Fruit fly (Drosophila melanogaster): ENCODE measurements around the gene CG12105.

The CG12105 gene

DNA sequence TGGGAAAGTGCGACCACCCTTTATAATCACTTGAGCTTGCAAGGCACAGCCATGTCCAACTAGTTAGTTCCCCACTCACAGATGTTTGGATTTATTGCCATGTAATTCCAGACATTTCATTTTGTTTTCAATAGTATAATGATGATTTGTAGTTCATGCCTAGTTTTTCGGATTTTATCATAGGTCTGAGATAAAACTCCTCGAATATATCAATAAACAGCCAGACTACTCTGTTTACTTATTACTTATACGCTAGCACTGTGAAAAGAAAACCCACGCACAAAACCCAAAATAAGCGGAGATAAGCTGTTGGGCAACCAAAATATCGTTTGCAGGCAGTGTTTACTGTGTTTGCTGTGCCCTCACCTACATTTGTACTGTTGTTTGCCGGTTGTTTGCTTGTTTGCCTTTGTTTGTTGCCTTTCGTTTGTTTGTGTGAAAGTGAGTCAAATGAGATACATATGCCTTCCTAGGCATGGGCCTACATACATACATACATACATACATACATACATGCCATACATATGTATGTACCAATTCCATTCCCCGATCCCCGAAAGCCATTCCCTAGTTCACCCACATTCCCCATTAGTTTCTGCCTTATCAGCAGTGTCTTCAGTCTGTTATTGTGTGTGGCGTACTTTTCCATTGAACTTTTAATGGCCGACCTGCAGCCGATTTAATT lies 36.3 kb downstream of the CG12105 start (continued):
- TF ChIP-seq CG2199 (GFP tag; IDR thresholded peaks at IDR 0.05) (no peak), Hr39 (optimal IDR thresholded peaks at IDR 0.05) (no peak), CG10147 (GFP tag; optimal IDR thresholded peaks at IDR 0.05) (peak; percentile 64), CG4404 (GFP tag; IDR thresholded peaks at IDR 0.05) (peak; percentile 18; the same call in 1 of the 2 replicates), CG11560 (tag; IDR thresholded peaks at IDR 0.05) (no peak), ap (GFP tag; IDR thresholded peaks at IDR 0.05) (0 out of 2 replicates have a peak, but pooled peaks have one; percentile 24), org-1 (GFP tag; optimal IDR thresholded peaks at IDR 0.05) (peak; percentile 78), esg (GFP tag; conservative IDR thresholded peaks at IDR 0.05) (no peak; the same call in 1 of the 2 replicates), fu2 (GFP tag; optimal IDR thresholded peaks at IDR 0.05) (no peak), ERR (GFP tag; optimal IDR thresholded peaks at IDR 0.05) (no peak), CG32532 (GFP tag; IDR thresholded peaks at IDR 0.05) (no peak), CG11398 (GFP tag; optimal IDR thresholded peaks at IDR 0.05) (peak; percentile 75), tap (tag; optimal IDR thresholded peaks at IDR 0.05) (peak; percentile 50), Oaz (GFP tag; IDR thresholded peaks at IDR 0.05) (no peak), CG3065 (GFP tag; optimal IDR thresholded peaks at IDR 0.05) (peak; percentile 29), Doc2 (GFP tag; IDR thresholded peaks at IDR 0.05) (no peak), lola (GFP tag; optimal IDR thresholded peaks at IDR 0.05) (peak in 1 of 3 experiments; percentile 60), Poxn (GFP tag; IDR thresholded peaks at IDR 0.05) (no peak), Sry-β (GFP tag; optimal IDR thresholded peaks at IDR 0.05) (peak; percentile 57), Hey (tag; optimal IDR thresholded peaks at IDR 0.05) (peak; percentile 29), prd (optimal IDR thresholded peaks at IDR 0.05) (no peak), prd (GFP tag; IDR thresholded peaks at IDR 0.05) (peak; percentile 50; the same call in 1 of the 3 replicates), HLH4C (GFP tag; IDR thresholded peaks at IDR 0.05; ENCODE audit: partially characterized antibody) (no peak), Deaf1 (tag; optimal IDR thresholded peaks at IDR 0.05) (no peak), CoRest (tag; optimal IDR thresholded peaks at IDR 0.05) (peak; percentile 64), vfl (GFP tag; optimal IDR thresholded peaks at IDR 0.05) (no peak), CG13624 (GFP tag; optimal IDR thresholded peaks at IDR 0.05) (no peak), inv (GFP tag; IDR thresholded peaks at IDR 0.05; ENCODE audit: partially characterized antibody) (no peak), onecut (GFP tag; IDR thresholded peaks at IDR 0.05) (peak; percentile 68), CG15601 (tag; optimal IDR thresholded peaks at IDR 0.05) (peak; percentile 83), gfzf (GFP tag; optimal IDR thresholded peaks at IDR 0.05) (no peak), CG17612 (GFP tag; IDR thresholded peaks at IDR 0.05) (no peak), so (GFP tag; IDR thresholded peaks at IDR 0.05) (0 out of 3 replicates have a peak, but pooled peaks have one; percentile 49), gro (GFP tag; optimal IDR thresholded peaks at IDR 0.05) (no peak), CG12391 (tag; optimal IDR thresholded peaks at IDR 0.05) (peak; percentile 64), B-H1 (GFP tag; IDR thresholded peaks at IDR 0.05) (no peak), wor (GFP tag; IDR thresholded peaks at IDR 0.05) (peak; percentile 44), ash1 (GFP tag; optimal IDR thresholded peaks at IDR 0.05) (peak; percentile 57), CG11456 (GFP tag; IDR thresholded peaks at IDR 0.05) (no peak), CG31388 (GFP tag; optimal IDR thresholded peaks at IDR 0.05) (no peak), CG10654 (GFP tag; optimal IDR thresholded peaks at IDR 0.05) (peak; percentile 73), pfk (GFP tag; optimal IDR thresholded peaks at IDR 0.05) (peak; percentile 48), fru (optimal IDR thresholded peaks at IDR 0.05) (no peak), ro (GFP tag; IDR thresholded peaks at IDR 0.05) (no peak), Ravus (GFP tag; IDR thresholded peaks at IDR 0.05) (no peak), az2 (GFP tag; optimal IDR thresholded peaks at IDR 0.05) (peak; percentile 26), CG12299 (tag; optimal IDR thresholded peaks at IDR 0.05) (peak; percentile 51), gt (GFP tag; IDR thresholded peaks at IDR 0.05) (no peak), hbn (GFP tag; IDR thresholded peaks at IDR 0.05; ENCODE audit: partially characterized antibody) (no peak), eve (GFP tag; optimal IDR thresholded peaks at IDR 0.05) (peak in 1 of 2 experiments; percentile 87), CG11696 (GFP tag; IDR thresholded peaks at IDR 0.05) (peak; percentile 93), CG17829 (tag; optimal IDR thresholded peaks at IDR 0.05) (peak; percentile 72)
